Fruit fly (Drosophila melanogaster): ENCODE results near the gene lft.

The lft gene

DNA sequence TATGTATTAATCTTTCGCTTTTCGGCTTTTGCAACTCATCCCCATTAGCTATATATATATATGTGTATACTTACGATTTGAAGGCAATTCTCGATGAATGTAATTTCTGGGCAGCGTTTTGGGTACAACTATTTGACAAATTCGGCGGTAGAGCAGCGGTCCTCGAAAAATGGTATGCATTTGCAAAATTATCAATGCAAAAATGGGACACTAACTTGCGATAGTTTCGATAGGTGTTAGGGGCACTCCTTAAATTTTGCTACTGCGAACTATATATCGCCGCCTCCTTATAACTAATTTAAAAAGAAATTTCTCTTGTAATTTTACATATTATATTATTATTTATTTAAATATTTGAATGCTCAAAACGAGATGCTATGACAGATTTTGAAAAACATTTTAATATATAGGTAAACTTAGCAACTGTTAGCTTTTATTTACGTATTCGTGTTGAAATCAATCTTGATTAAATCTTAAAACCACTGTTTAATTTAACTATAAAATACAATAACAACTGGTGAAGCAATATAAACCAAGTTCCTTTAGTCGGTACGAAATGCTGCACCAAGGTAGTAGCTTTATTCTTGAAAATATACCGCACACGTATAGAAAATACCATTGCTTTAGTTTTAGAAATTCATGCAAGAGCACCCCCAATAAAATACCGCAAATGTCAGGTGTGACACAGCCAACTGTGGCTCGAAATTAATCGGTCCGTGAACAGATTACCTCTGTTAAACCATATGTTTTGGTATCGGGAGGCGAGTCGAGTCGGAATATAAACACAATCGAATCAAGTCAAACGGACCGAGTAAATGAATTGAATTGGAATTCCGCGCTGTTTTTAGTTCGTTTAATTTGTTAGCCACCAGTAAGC, 49.2 kb downstream of the lft start, which contains the start of the genes CG5355 and Klp31E (continued):
- TF ChIP-seq pan (optimal IDR thresholded peaks at IDR 0.05): no peak
- peak in 1 of 2 experiments; percentile 63 for TF ChIP-seq pan (GFP tag; optimal IDR thresholded peaks at IDR 0.05 in 1 of 2, IDR thresholded peaks at IDR 0.05 in 1 of 2)
- peak; percentile 34 for TF ChIP-seq chm (GFP tag; IDR thresholded peaks at IDR 0.05)
- peak; percentile 74 for TF ChIP-seq CG7839 (tag; optimal IDR thresholded peaks at IDR 0.05)
- no peak for TF ChIP-seq zf30C (GFP tag; optimal IDR thresholded peaks at IDR 0.05)
- no peak for TF ChIP-seq CG4360 (GFP tag; IDR thresholded peaks at IDR 0.05)
- TF ChIP-seq Rfx (GFP tag; IDR thresholded peaks at IDR 0.05): peak; percentile 53
- no peak for TF ChIP-seq pita (GFP tag; optimal IDR thresholded peaks at IDR 0.05)
- TF ChIP-seq CG42726 (GFP tag; IDR thresholded peaks at IDR 0.05; ENCODE audit: partially characterized antibody): no peak
- no peak for TF ChIP-seq repo (GFP tag; optimal IDR thresholded peaks at IDR 0.05)
- no peak for TF ChIP-seq TFAM (GFP tag; optimal IDR thresholded peaks at IDR 0.05)
- peak; percentile 23 for TF ChIP-seq gfzf (GFP tag; optimal IDR thresholded peaks at IDR 0.05)
- TF ChIP-seq Hr39 (optimal IDR thresholded peaks at IDR 0.05): no peak
- no peak for TF ChIP-seq CG16779 (GFP tag; IDR thresholded peaks at IDR 0.05)
- peak; percentile 37 for TF ChIP-seq CG9609 (GFP tag; optimal IDR thresholded peaks at IDR 0.05)
- peak; percentile 56; the same call in 1 of the 2 replicates for TF ChIP-seq Xrp1 (GFP tag; IDR thresholded peaks at IDR 0.05)
- TF ChIP-seq CG7357 (GFP tag; IDR thresholded peaks at IDR 0.05): peak; percentile 49; the same call in 1 of the 3 replicates
- peak; percentile 80 for TF ChIP-seq Dll (GFP tag; IDR thresholded peaks at IDR 0.05; ENCODE audit: partially characterized antibody)
- peak; percentile 84 for TF ChIP-seq CG7556 (GFP tag; optimal IDR thresholded peaks at IDR 0.05)
- peak; percentile 10 for TF ChIP-seq CG1647 (GFP tag; optimal IDR thresholded peaks at IDR 0.05)
- 0 out of 3 replicates have a peak, but pooled peaks have one; percentile 45 for TF ChIP-seq B-H1 (GFP tag; IDR thresholded peaks at IDR 0.05)
- peak; percentile 44; the same call in 1 of the 2 replicates for TF ChIP-seq CG11247 (GFP tag; IDR thresholded peaks at IDR 0.05)
- TF ChIP-seq zen (tag; optimal IDR thresholded peaks at IDR 0.05): peak; percentile 71
- TF ChIP-seq CG10366 (GFP tag; IDR thresholded peaks at IDR 0.05): no peak
- TF ChIP-seq Nf-YA (GFP tag; IDR thresholded peaks at IDR 0.05): no peak
- TF ChIP-seq CG33557 (GFP tag; optimal IDR thresholded peaks at IDR 0.05): peak; percentile 76
- no peak for TF ChIP-seq fd64A (GFP tag; optimal IDR thresholded peaks at IDR 0.05)
- no peak for TF ChIP-seq cad (GFP tag; optimal IDR thresholded peaks at IDR 0.05)
- no peak for TF ChIP-seq Vsx1 (GFP tag; optimal IDR thresholded peaks at IDR 0.05)
- TF ChIP-seq CG3163 (GFP tag; optimal IDR thresholded peaks at IDR 0.05): peak; percentile 31
- peak; percentile 42 for TF ChIP-seq CG12942 (GFP tag; optimal IDR thresholded peaks at IDR 0.05)
- peak; percentile 42 for TF ChIP-seq CG6654 (GFP tag; optimal IDR thresholded peaks at IDR 0.05)
- TF ChIP-seq Oli (tag; optimal IDR thresholded peaks at IDR 0.05): peak; percentile 75
- peak; percentile 63 for TF ChIP-seq scrt (GFP tag; optimal IDR thresholded peaks at IDR 0.05)
- no peak for TF ChIP-seq usp (GFP tag; optimal IDR thresholded peaks at IDR 0.05)
- TF ChIP-seq CG18011 (GFP tag; optimal IDR thresholded peaks at IDR 0.05): no peak
- 0 out of 2 replicates have a peak, but pooled peaks have one; percentile 11 for TF ChIP-seq aop (GFP tag; IDR thresholded peaks at IDR 0.05)
- TF ChIP-seq CG17361 (GFP tag; IDR thresholded peaks at IDR 0.05): peak; percentile 95
- TF ChIP-seq caup (GFP tag; optimal IDR thresholded peaks at IDR 0.05; ENCODE audit: severe bottlenecking): peak; percentile 61
- peak; percentile 49 for TF ChIP-seq Fer3 (tag; optimal IDR thresholded peaks at IDR 0.05)
- peak; percentile 79 for TF ChIP-seq grau (tag; optimal IDR thresholded peaks at IDR 0.05)
- TF ChIP-seq pfk (GFP tag; optimal IDR thresholded peaks at IDR 0.05): peak; percentile 41
- no peak for TF ChIP-seq CG3838 (GFP tag; optimal IDR thresholded peaks at IDR 0.05)
- TF ChIP-seq corto (GFP tag; optimal IDR thresholded peaks at IDR 0.05): no peak
- TF ChIP-seq CG8089 (GFP tag; optimal IDR thresholded peaks at IDR 0.05): no peak
- no peak for TF ChIP-seq cwo (GFP tag; optimal IDR thresholded peaks at IDR 0.05)
- no peak for TF ChIP-seq kni (GFP tag; optimal IDR thresholded peaks at IDR 0.05)
- TF ChIP-seq yki (optimal IDR thresholded peaks at IDR 0.05): no peak
- peak; percentile 27 for TF ChIP-seq CG12299 (tag; optimal IDR thresholded peaks at IDR 0.05)

Data from whole organism, embryonic.